Worm (Caenorhabditis elegans) whole organism, L3 larva: ENCODE results near the gene C56G2.22.

Source experiments
- R02D3.7 ChIP-seq: fragments of 150-350 bp; optimal IDR thresholded peaks from 2 replicates; lab custom pipeline; 2014; ENCODE audit warnings: missing biosample characterization, missing genetic modification characterization
- ama-1 ChIP-seq: fragments of 150-350 bp; optimal IDR thresholded peaks from 2 replicates; lab custom pipeline; 2018
- ceh-28 ChIP-seq: fragments of 150-350 bp; optimal IDR thresholded peaks from 2 replicates; lab custom pipeline; 2014; ENCODE audit warnings: missing biosample characterization, missing genetic modification reagents, missing genetic modification characterization
- ceh-9 ChIP-seq: sonication (generic microtip); optimal IDR thresholded peaks from 2 replicates; lab custom pipeline; 2018; ENCODE audit warnings: missing biosample characterization, missing genetic modification characterization
- eor-1 ChIP-seq, 2 experiments: fragments of 150-350 bp; optimal IDR thresholded peaks; 2 replicates each; lab custom pipeline; 2014 to 2018; ENCODE audit warnings: missing biosample characterization in 2 of 2, missing genetic modification characterization in 2 of 2
- fos-1 ChIP-seq: fragments of 150-350 bp; optimal IDR thresholded peaks from 2 replicates; lab custom pipeline; 2014; ENCODE audit warnings: missing biosample characterization, missing genetic modification characterization
- hmg-11 ChIP-seq: sonication (generic microtip); optimal IDR thresholded peaks from 2 replicates; lab custom pipeline; 2016; ENCODE audit warnings: missing genetic modification characterization, missing compliant biosample characterization
- lin-15B ChIP-seq: fragments of 150-350 bp; optimal IDR thresholded peaks from 2 replicates; lab custom pipeline; 2014; ENCODE audit warnings: missing biosample characterization, missing genetic modification characterization
- mdl-1 ChIP-seq: fragments of 150-350 bp; optimal IDR thresholded peaks from 2 replicates; lab custom pipeline; 2014; ENCODE audit warnings: missing biosample characterization, missing genetic modification characterization
- nhr-11 ChIP-seq: fragments of 150-350 bp; optimal IDR thresholded peaks from 2 replicates; lab custom pipeline; 2014; ENCODE audit warnings: missing biosample characterization, missing genetic modification characterization
- nhr-25 ChIP-seq: sonication (generic microtip); optimal IDR thresholded peaks from 2 replicates; lab custom pipeline; 2017; ENCODE audit warnings: missing biosample characterization, missing genetic modification characterization
- nhr-67 ChIP-seq: fragments of 150-350 bp; optimal IDR thresholded peaks from 2 replicates; lab custom pipeline; 2014; ENCODE audit warnings: missing biosample characterization, missing genetic modification characterization
- nhr-76 ChIP-seq: fragments of 150-350 bp; sonication (generic microtip); optimal IDR thresholded peaks from 5 replicates; lab custom pipeline; 2014; ENCODE audit warnings: missing biosample characterization, missing genetic modification characterization
- pqm-1 ChIP-seq: fragments of 150-350 bp; optimal IDR thresholded peaks from 2 replicates; lab custom pipeline; 2017; ENCODE audit warnings: missing biosample characterization, missing genetic modification characterization, inconsistent platforms
- sea-2 ChIP-seq: fragments of 150-350 bp; sonication (generic microtip); optimal IDR thresholded peaks from 4 replicates; lab custom pipeline; 2014; ENCODE audit warnings: missing biosample characterization, missing genetic modification reagents, missing genetic modification characterization
- skn-1 ChIP-seq: fragments of 150-350 bp; optimal IDR thresholded peaks from 2 replicates; lab custom pipeline; 2014; ENCODE audit warnings: missing biosample characterization, missing genetic modification characterization
- snpc-4 ChIP-seq: fragments of 150-350 bp; optimal IDR thresholded peaks from 2 replicates; lab custom pipeline; 2014; ENCODE audit warnings: missing biosample characterization, missing genetic modification characterization
- unc-39 ChIP-seq: sonication (generic microtip); optimal IDR thresholded peaks from 4 replicates; lab custom pipeline; 2017; ENCODE audit warnings: missing biosample characterization, missing genetic modification characterization
- unc-62 ChIP-seq: fragments of 150-350 bp; sonication (generic microtip); optimal IDR thresholded peaks from 4 replicates; lab custom pipeline; 2014; ENCODE audit warnings: missing biosample characterization, missing genetic modification reagents, missing genetic modification characterization
- ztf-11 ChIP-seq: fragments of 150-350 bp; optimal IDR thresholded peaks from 2 replicates; lab custom pipeline; 2014; ENCODE audit warnings: missing biosample characterization, missing genetic modification characterization

C56G2.22 gene

ce11 chrIII:6390644-6391043, 44.4 kb downstream of the C56G2.22 start, which contains the start of gene smrc-1:
Gene smrc-1, plus strand, starts transcription at chrIII:6390944.
- TF ChIP-seq nhr-67 (tag; lab: Kevin White, UChicago) (no peak), fos-1 (tag; lab: Kevin White, UChicago) (no peak), nhr-25 (tag; lab: Kevin White, UChicago) (no peak), unc-62 (no peak), ceh-9 (tag; lab: Kevin White, UChicago) (no peak), R02D3.7 (no peak), hmg-11 (no peak), snpc-4 (tag; lab: Kevin White, UChicago) (no peak), unc-39 (tag; lab: Kevin White, UChicago) (no peak), nhr-76 (tag; lab: Kevin White, UChicago) (no peak), pqm-1 (tag; lab: Kevin White, UChicago) (no peak)

ce11 chrIII:6395706-6396232, 49.5 kb downstream of the C56G2.22 start, which contains the start of gene oatr-1:
Gene oatr-1, minus strand, starts transcription at chrIII:6396182.
- TF ChIP-seq mdl-1 (tag; lab: Kevin White, UChicago) (no peak), ama-1 (no peak), ceh-28 (tag; lab: Kevin White, UChicago) (no peak), nhr-11 (tag; lab: Kevin White, UChicago) (no peak), sea-2 (GFP tag; lab: Kevin White, UChicago) (no peak), nhr-76 (tag; lab: Kevin White, UChicago) (no peak), pqm-1 (tag; lab: Kevin White, UChicago) (no peak), skn-1 (tag; lab: Kevin White, UChicago) (no peak), ztf-11 (tag; lab: Kevin White, UChicago) (no peak), lin-15B (tag; lab: Kevin White, UChicago) (no peak), eor-1 (tag; optimal IDR thresholded peaks at IDR 0.05; lab: Kevin White, UChicago) (no peak)
